Fruit fly (Drosophila melanogaster) whole organism, prepupa: ENCODE data around the gene Jon65Aiv.

ENCODE experiments used
- Blimp-1 ChIP-seq: fragments of 200-800 bp; sonication (Bioruptor generic); optimal IDR thresholded peaks from 3 replicates; lab custom pipeline; 2017; ENCODE audit warnings: missing biosample characterization, missing genetic modification characterization, mild to moderate bottlenecking, moderate library complexity, missing genetic modification reagents
- CG10631 ChIP-seq: fragments of 200-800 bp; sonication (Bioruptor generic); optimal IDR thresholded peaks from 2 replicates; lab custom pipeline; 2016; ENCODE audit warnings: missing biosample characterization, missing genetic modification characterization
- CG11294 ChIP-seq: fragments of 200-800 bp; sonication (Bioruptor generic); IDR thresholded peaks from 2 replicates; pipeline ENCODE4 v1.3.6; 2022; ENCODE audit warnings: missing biosample characterization, missing genetic modification characterization
- CG11762 ChIP-seq: fragments of 200-800 bp; sonication (Bioruptor generic); optimal IDR thresholded peaks from 3 replicates; lab custom pipeline; 2016; ENCODE audit warnings: missing biosample characterization, missing genetic modification characterization; ENCODE audit not compliant: insufficient read depth
- CG1621 ChIP-seq: fragments of 200-800 bp; sonication (Bioruptor generic); optimal IDR thresholded peaks from 3 replicates; lab custom pipeline; 2018; ENCODE audit warnings: missing biosample characterization, mild to moderate bottlenecking, missing genetic modification characterization
- CG3032 ChIP-seq: fragments of 200-800 bp; optimal IDR thresholded peaks from 2 replicates; lab custom pipeline; 2019; ENCODE audit warnings: missing biosample characterization, mild to moderate bottlenecking, missing genetic modification characterization, moderate library complexity
- CG31627 ChIP-seq: fragments of 200-800 bp; sonication (Bioruptor generic); optimal IDR thresholded peaks from 3 replicates; lab custom pipeline; 2016; ENCODE audit warnings: missing biosample characterization, missing genetic modification characterization
- CG34406 ChIP-seq: fragments of 200-800 bp; sonication (Bioruptor generic); optimal IDR thresholded peaks from 3 replicates; lab custom pipeline; 2016; ENCODE audit warnings: missing biosample characterization, missing genetic modification characterization
- CG3919 ChIP-seq: fragments of 200-800 bp; sonication (Bioruptor generic); optimal IDR thresholded peaks from 3 replicates; lab custom pipeline; 2016; ENCODE audit warnings: missing biosample characterization, missing genetic modification characterization
- CG4318 ChIP-seq: fragments of 200-800 bp; sonication (Bioruptor generic); optimal IDR thresholded peaks from 3 replicates; lab custom pipeline; 2017; ENCODE audit warnings: missing biosample characterization, mild to moderate bottlenecking, missing genetic modification characterization
- CG6163 ChIP-seq: fragments of 200-800 bp; sonication (Bioruptor generic); IDR thresholded peaks from 3 replicates; pipeline ENCODE4 v1.3.6; 2022; ENCODE audit warnings: missing biosample characterization, missing genetic modification characterization
- CG6276 ChIP-seq: fragments of 200-800 bp; sonication (Bioruptor generic); optimal IDR thresholded peaks from 2 replicates; lab custom pipeline; 2017; ENCODE audit warnings: missing biosample characterization, mild to moderate bottlenecking, missing genetic modification characterization
- CG6808 ChIP-seq: fragments of 200-800 bp; sonication (Bioruptor generic); optimal IDR thresholded peaks from 3 replicates; lab custom pipeline; 2017; ENCODE audit warnings: missing biosample characterization, missing genetic modification characterization, mild to moderate bottlenecking, moderate library complexity, missing genetic modification reagents
- CG7368 ChIP-seq: fragments of 200-800 bp; sonication (Bioruptor generic); optimal IDR thresholded peaks from 3 replicates; lab custom pipeline; 2016; ENCODE audit warnings: missing biosample characterization, missing genetic modification characterization
- CG8119 ChIP-seq: fragments of 200-800 bp; sonication (Bioruptor generic); IDR thresholded peaks from 3 replicates; pipeline ENCODE4 v1.3.6; 2022; ENCODE audit warnings: missing biosample characterization, missing genetic modification characterization
- CG8319 ChIP-seq: fragments of 200-800 bp; sonication (Bioruptor generic); optimal IDR thresholded peaks from 3 replicates; lab custom pipeline; 2016; ENCODE audit warnings: missing biosample characterization, missing genetic modification characterization
- CG8632 ChIP-seq: fragments of 200-800 bp; sonication (Bioruptor generic); optimal IDR thresholded peaks from 3 replicates; lab custom pipeline; 2016; ENCODE audit warnings: missing biosample characterization, missing genetic modification characterization
- CG9139 ChIP-seq: fragments of 200-800 bp; sonication (Bioruptor generic); optimal IDR thresholded peaks from 3 replicates; lab custom pipeline; 2017; ENCODE audit warnings: missing biosample characterization, mild to moderate bottlenecking, missing genetic modification characterization
- Eip75B ChIP-seq: fragments of 200-800 bp; sonication (Bioruptor generic); optimal IDR thresholded peaks from 3 replicates; lab custom pipeline; 2016; ENCODE audit warnings: missing biosample characterization, missing genetic modification characterization
- Eip78C ChIP-seq: fragments of 200-800 bp; sonication (Bioruptor generic); peaks from one replicate; lab custom pipeline; 2016; ENCODE audit warnings: missing biosample characterization, missing genetic modification characterization
- Eip93F ChIP-seq: fragments of 200-800 bp; sonication (Bioruptor generic); optimal IDR thresholded peaks from 2 replicates; lab custom pipeline; 2016; ENCODE audit warnings: missing biosample characterization, mild to moderate bottlenecking, missing genetic modification characterization
- Ets21C ChIP-seq: fragments of 200-800 bp; sonication (Bioruptor generic); optimal IDR thresholded peaks from 3 replicates; lab custom pipeline; 2016; ENCODE audit warnings: missing biosample characterization, missing genetic modification characterization
- Hr38 ChIP-seq: sonication (Bioruptor generic); optimal IDR thresholded peaks from 2 replicates; lab custom pipeline; 2016; ENCODE audit warnings: missing biosample characterization, missing genetic modification characterization
- Hr4 ChIP-seq: fragments of 200-800 bp; sonication (Bioruptor generic); optimal IDR thresholded peaks from 3 replicates; lab custom pipeline; 2016; ENCODE audit warnings: missing biosample characterization, missing genetic modification characterization
- Lpt ChIP-seq: fragments of 200-800 bp; sonication (Bioruptor generic); optimal IDR thresholded peaks from 3 replicates; lab custom pipeline; 2016; ENCODE audit warnings: missing biosample characterization, missing genetic modification characterization
- OdsH ChIP-seq: fragments of 200-800 bp; sonication (Bioruptor generic); optimal IDR thresholded peaks from 3 replicates; lab custom pipeline; 2016; ENCODE audit warnings: missing biosample characterization, missing genetic modification characterization
- Sox102F ChIP-seq: fragments of 200-800 bp; sonication (Bioruptor generic); optimal IDR thresholded peaks from 2 replicates; lab custom pipeline; 2016; ENCODE audit warnings: missing biosample characterization, mild to moderate bottlenecking, missing genetic modification characterization
- Sox14 ChIP-seq: fragments of 200-800 bp; sonication (Bioruptor generic); optimal IDR thresholded peaks from 3 replicates; lab custom pipeline; 2016; ENCODE audit warnings: missing biosample characterization, missing genetic modification characterization
- Sox15 ChIP-seq: fragments of 200-800 bp; sonication (Bioruptor generic); optimal IDR thresholded peaks from 3 replicates; lab custom pipeline; 2016; ENCODE audit warnings: missing biosample characterization, missing genetic modification characterization
- achi ChIP-seq: fragments of 200-800 bp; sonication (Bioruptor generic); optimal IDR thresholded peaks from 3 replicates; lab custom pipeline; 2016; ENCODE audit warnings: missing biosample characterization, missing genetic modification characterization
- acj6 ChIP-seq: fragments of 200-800 bp; sonication (Bioruptor generic); optimal IDR thresholded peaks from 3 replicates; lab custom pipeline; 2016; ENCODE audit warnings: missing biosample characterization, missing genetic modification characterization
- cyc ChIP-seq: fragments of 200-800 bp; sonication (Bioruptor generic); optimal IDR thresholded peaks from 3 replicates; lab custom pipeline; 2016; ENCODE audit warnings: missing biosample characterization, missing genetic modification characterization
- dsx ChIP-seq: fragments of 200-800 bp; optimal IDR thresholded peaks from 3 replicates; lab custom pipeline; 2019; ENCODE audit warnings: missing biosample characterization, mild to moderate bottlenecking, missing genetic modification characterization, moderate library complexity; ENCODE audit not compliant: poor library complexity, severe bottlenecking
- esn ChIP-seq: fragments of 200-800 bp; sonication (Bioruptor generic); optimal IDR thresholded peaks from 2 replicates; lab custom pipeline; 2016; ENCODE audit warnings: missing biosample characterization, mild to moderate bottlenecking, missing genetic modification characterization, moderate library complexity
- fd85E ChIP-seq: fragments of 200-800 bp; sonication (Bioruptor generic); optimal IDR thresholded peaks from 3 replicates; lab custom pipeline; 2016; ENCODE audit warnings: missing biosample characterization, missing genetic modification characterization
- fkh ChIP-seq: fragments of 200-800 bp; sonication (Bioruptor generic); optimal IDR thresholded peaks from 3 replicates; lab custom pipeline; 2017; ENCODE audit warnings: missing biosample characterization, mild to moderate bottlenecking, missing genetic modification characterization, moderate library complexity
- lz ChIP-seq: fragments of 200-800 bp; sonication (Bioruptor generic); optimal IDR thresholded peaks from 3 replicates; lab custom pipeline; 2016; ENCODE audit warnings: missing biosample characterization, missing genetic modification characterization
- net ChIP-seq: fragments of 200-800 bp; sonication (Bioruptor generic); optimal IDR thresholded peaks from 3 replicates; lab custom pipeline; 2016; ENCODE audit warnings: missing biosample characterization, missing genetic modification characterization
- pdm3 ChIP-seq: fragments of 200-800 bp; sonication (Bioruptor generic); optimal IDR thresholded peaks from 3 replicates; lab custom pipeline; 2016; ENCODE audit warnings: missing biosample characterization, missing genetic modification characterization
- spab ChIP-seq: fragments of 200-800 bp; sonication (Bioruptor generic); optimal IDR thresholded peaks from 2 replicates; lab custom pipeline; 2017; ENCODE audit warnings: missing biosample characterization, mild to moderate bottlenecking, missing genetic modification characterization, missing genetic modification reagents
- svp ChIP-seq: fragments of 200-800 bp; sonication (Bioruptor generic); peaks from one replicate; lab custom pipeline; 2016; ENCODE audit warnings: missing biosample characterization, missing genetic modification characterization
- topi ChIP-seq: fragments of 200-800 bp; sonication (Bioruptor generic); optimal IDR thresholded peaks from 3 replicates; lab custom pipeline; 2016; ENCODE audit warnings: missing biosample characterization, missing genetic modification characterization
- vri ChIP-seq: fragments of 200-800 bp; sonication (Bioruptor generic); optimal IDR thresholded peaks from 3 replicates; lab custom pipeline; 2016; ENCODE audit warnings: missing biosample characterization, mild to moderate bottlenecking, missing genetic modification characterization

Jon65Aiv gene

DNA sequence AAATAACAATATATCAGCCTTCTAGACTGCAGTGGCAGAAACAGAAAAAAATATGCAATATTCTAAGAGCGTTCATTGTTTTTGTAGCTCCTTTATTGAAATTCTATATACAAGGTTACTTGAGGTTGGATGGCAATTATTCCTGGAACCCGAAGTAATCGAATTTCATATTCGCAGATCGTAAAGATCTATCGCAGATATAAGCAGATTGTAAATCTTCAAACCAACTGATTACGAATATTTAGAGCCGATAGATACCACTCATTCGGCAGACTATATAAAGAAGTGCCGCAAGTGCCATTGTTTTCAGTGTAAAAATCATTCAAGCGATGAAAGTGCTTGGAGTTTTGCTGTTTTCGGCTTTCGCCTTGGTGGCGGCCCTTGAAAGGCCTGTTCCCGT lies 13.1 kb downstream of the Jon65Aiv start, which contains the start of gene Jon65Aii:
Gene Jon65Aii (plus strand): TSS at position 301 of the 400 bp plus-strand sequence.
- TF ChIP-seq CG11294 (GFP tag; lab: Robert Waterston, UW) (no peak), vri (GFP tag; lab: Kevin White, UChicago) (peak; percentile 7)
- TF ChIP-seq, all 60 proteins: peak for 1

DNA sequence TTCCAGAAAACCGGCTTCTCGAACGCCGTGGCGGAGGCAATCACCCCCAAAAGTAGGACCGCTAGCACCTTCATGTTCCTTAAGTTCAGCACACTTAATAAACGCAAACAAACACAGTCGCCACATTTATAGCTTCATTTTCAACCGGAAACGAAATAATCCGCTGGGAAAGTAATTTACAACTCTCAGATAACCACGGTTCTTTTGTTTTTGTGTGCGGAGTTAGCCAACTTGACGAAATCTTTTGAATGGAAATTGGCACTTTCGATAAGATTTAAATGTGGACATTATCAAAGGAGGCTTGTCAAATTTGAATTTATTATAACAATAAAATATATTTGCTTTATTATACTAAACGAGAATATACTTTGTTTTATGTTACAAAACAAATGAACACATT lies 15.4 kb downstream of the Jon65Aiv start, which contains the start of gene Jon65Ai:
Gene Jon65Ai (minus strand): TSS at position 101 of the 400 bp plus-strand sequence.
- TF ChIP-seq Sox14 (no peak), acj6 (GFP tag; lab: Kevin White, UChicago) (no peak), Sox15 (GFP tag; lab: Kevin White, UChicago) (no peak), CG6808 (GFP tag; lab: Kevin White, UChicago) (no peak), CG34406 (GFP tag; lab: Kevin White, UChicago) (no peak), cyc (GFP tag; lab: Kevin White, UChicago) (no peak)

DNA sequence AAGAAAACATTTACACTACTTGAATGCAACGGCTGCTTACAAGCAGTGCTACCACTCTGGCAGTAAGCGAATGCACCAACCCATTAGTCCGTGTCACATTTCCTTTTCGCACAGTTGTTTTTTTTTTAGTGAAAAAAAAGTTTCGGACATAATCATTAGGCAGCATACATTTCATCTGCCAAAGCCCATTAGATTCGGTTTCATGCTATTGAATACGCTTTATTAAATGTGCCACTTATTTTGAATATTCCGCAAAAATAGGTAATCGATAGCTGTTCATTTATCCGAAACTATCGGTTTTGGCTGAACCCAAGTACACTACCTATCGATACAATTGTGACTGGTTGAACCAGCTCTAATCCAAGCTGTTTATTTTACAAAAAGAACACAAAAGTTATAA lies 15.8 kb downstream of the Jon65Aiv start, which contains the start of gene tant:
Gene tant (plus strand): TSS at position 334 of the 400 bp plus-strand sequence.
- TF ChIP-seq Eip78C (GFP tag; lab: Kevin White, UChicago) (no peak), Lpt (GFP tag; lab: Kevin White, UChicago) (no peak), dsx (GFP tag; lab: Kevin White, UChicago) (no peak), esn (GFP tag; lab: Kevin White, UChicago) (peak; percentile 25), CG8319 (GFP tag; lab: Kevin White, UChicago) (no peak), svp (GFP tag; lab: Kevin White, UChicago) (peak; percentile 34), CG6163 (no peak), CG10631 (no peak), CG9139 (no peak), CG8632 (GFP tag; lab: Kevin White, UChicago) (no peak), vri (GFP tag; lab: Kevin White, UChicago) (no peak), topi (GFP tag; lab: Kevin White, UChicago) (no peak), OdsH (no peak), pdm3 (GFP tag; lab: Kevin White, UChicago) (no peak), fkh (GFP tag; lab: Kevin White, UChicago) (peak; percentile 88), Sox102F (no peak), spab (GFP tag; lab: Kevin White, UChicago) (no peak), CG31627 (GFP tag; lab: Kevin White, UChicago) (peak; percentile 9), CG11762 (GFP tag; lab: Kevin White, UChicago) (no peak), Sox15 (GFP tag; lab: Kevin White, UChicago) (no peak), Sox14 (peak; percentile 42), Hr4 (GFP tag; lab: Kevin White, UChicago) (no peak), Ets21C (no peak), net (GFP tag; lab: Kevin White, UChicago) (no peak), lz (GFP tag; lab: Kevin White, UChicago) (no peak), Hr38 (GFP tag; lab: Kevin White, UChicago) (no peak), CG3919 (GFP tag; lab: Kevin White, UChicago) (no peak), CG34406 (GFP tag; lab: Kevin White, UChicago) (no peak), Eip93F (GFP tag; lab: Kevin White, UChicago) (no peak), Eip75B (GFP tag; lab: Kevin White, UChicago) (no peak), CG6808 (GFP tag; lab: Kevin White, UChicago) (no peak), CG8119 (GFP tag; lab: Robert Waterston, UW) (no peak)

DNA sequence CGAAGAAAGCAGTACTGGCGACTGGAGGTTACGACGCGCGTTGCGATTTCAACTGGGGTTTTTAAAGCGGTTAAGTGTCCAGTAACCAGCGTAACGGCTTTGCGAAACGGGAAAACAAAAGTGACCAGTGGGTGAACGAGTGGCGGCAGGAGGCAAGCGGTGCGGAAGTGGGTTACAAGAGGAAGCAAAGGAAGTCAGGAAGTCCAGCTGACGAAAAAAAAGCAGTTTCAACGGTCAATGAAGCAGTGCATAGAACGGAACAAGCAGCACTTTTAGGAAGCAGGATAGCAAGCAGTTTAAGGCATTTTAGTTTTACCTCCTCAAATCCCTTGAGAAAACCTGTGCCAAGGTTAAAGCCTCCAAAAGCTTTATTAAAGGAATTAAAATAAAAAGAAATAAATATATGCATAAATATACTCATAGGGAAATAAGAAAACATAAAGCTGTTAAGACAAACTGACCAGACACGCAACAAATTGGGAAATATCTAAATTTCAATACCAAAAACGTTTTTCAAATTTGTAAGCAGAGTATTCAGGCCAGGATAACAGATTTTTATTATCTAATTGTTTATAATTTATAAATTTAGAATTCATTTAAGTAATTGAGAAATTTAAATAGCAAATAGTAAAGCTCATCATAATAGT lies 20.2 kb downstream of the Jon65Aiv start, which contains the start of gene CG6592:
Gene CG6592 (plus strand): TSS at position 597 of the 647 bp plus-strand sequence.
- TF ChIP-seq CG31627 (GFP tag; lab: Kevin White, UChicago) (peak; percentile 20), achi (GFP tag; lab: Kevin White, UChicago) (no peak), CG11762 (GFP tag; lab: Kevin White, UChicago) (no peak), Sox15 (GFP tag; lab: Kevin White, UChicago) (no peak), Blimp-1 (GFP tag; lab: Kevin White, UChicago) (no peak), CG34406 (GFP tag; lab: Kevin White, UChicago) (no peak), CG3032 (tag; lab: Kevin White, UChicago) (no peak), CG4318 (GFP tag; lab: Kevin White, UChicago) (no peak), CG8632 (GFP tag; lab: Kevin White, UChicago) (no peak), pdm3 (GFP tag; lab: Kevin White, UChicago) (peak; percentile 5), CG1621 (tag; lab: Kevin White, UChicago) (peak; percentile 34), Sox102F (no peak), fkh (GFP tag; lab: Kevin White, UChicago) (no peak), fd85E (GFP tag; lab: Kevin White, UChicago) (no peak), CG6808 (GFP tag; lab: Kevin White, UChicago) (no peak), Lpt (GFP tag; lab: Kevin White, UChicago) (no peak), net (GFP tag; lab: Kevin White, UChicago) (no peak), Hr38 (GFP tag; lab: Kevin White, UChicago) (no peak), CG6276 (GFP tag; lab: Kevin White, UChicago) (no peak), Ets21C (no peak), Eip75B (GFP tag; lab: Kevin White, UChicago) (no peak), CG7368 (GFP tag; lab: Kevin White, UChicago) (no peak)
